Fruit fly (Drosophila melanogaster) whole organism, prepupa: ENCODE data around the gene CG4935.

Experiments
- CG10631 ChIP-seq: fragments of 200-800 bp; sonication (Bioruptor generic); optimal IDR thresholded peaks from 2 replicates; lab custom pipeline; 2016; ENCODE audit warnings: missing biosample characterization, missing genetic modification characterization
- CG10669 ChIP-seq: fragments of 200-800 bp; sonication (Bioruptor generic); optimal IDR thresholded peaks from 3 replicates; lab custom pipeline; 2018; ENCODE audit warnings: missing biosample characterization, mild to moderate bottlenecking, missing genetic modification characterization, moderate library complexity
- CG11294 ChIP-seq: fragments of 200-800 bp; sonication (Bioruptor generic); IDR thresholded peaks from 2 replicates; pipeline ENCODE4 v1.3.6; 2022; ENCODE audit warnings: missing biosample characterization, missing genetic modification characterization
- CG11762 ChIP-seq: fragments of 200-800 bp; sonication (Bioruptor generic); optimal IDR thresholded peaks from 3 replicates; lab custom pipeline; 2016; ENCODE audit warnings: missing biosample characterization, missing genetic modification characterization; ENCODE audit not compliant: insufficient read depth
- CG1621 ChIP-seq: fragments of 200-800 bp; sonication (Bioruptor generic); optimal IDR thresholded peaks from 3 replicates; lab custom pipeline; 2018; ENCODE audit warnings: missing biosample characterization, mild to moderate bottlenecking, missing genetic modification characterization
- CG31627 ChIP-seq: fragments of 200-800 bp; sonication (Bioruptor generic); optimal IDR thresholded peaks from 3 replicates; lab custom pipeline; 2016; ENCODE audit warnings: missing biosample characterization, missing genetic modification characterization
- CG6854 ChIP-seq: fragments of 200-800 bp; sonication (Bioruptor generic); optimal IDR thresholded peaks from 2 replicates; lab custom pipeline; 2017; ENCODE audit warnings: missing biosample characterization, mild to moderate bottlenecking, missing genetic modification characterization
- CG8119 ChIP-seq: fragments of 200-800 bp; sonication (Bioruptor generic); IDR thresholded peaks from 3 replicates; pipeline ENCODE4 v1.3.6; 2022; ENCODE audit warnings: missing biosample characterization, missing genetic modification characterization
- CG9139 ChIP-seq: fragments of 200-800 bp; sonication (Bioruptor generic); optimal IDR thresholded peaks from 3 replicates; lab custom pipeline; 2017; ENCODE audit warnings: missing biosample characterization, mild to moderate bottlenecking, missing genetic modification characterization
- Eip75B ChIP-seq: fragments of 200-800 bp; sonication (Bioruptor generic); optimal IDR thresholded peaks from 3 replicates; lab custom pipeline; 2016; ENCODE audit warnings: missing biosample characterization, missing genetic modification characterization
- Eip78C ChIP-seq: fragments of 200-800 bp; sonication (Bioruptor generic); peaks from one replicate; lab custom pipeline; 2016; ENCODE audit warnings: missing biosample characterization, missing genetic modification characterization
- Ets96B ChIP-seq: fragments of 200-800 bp; optimal IDR thresholded peaks from 2 replicates; lab custom pipeline; 2019; ENCODE audit warnings: missing biosample characterization, mild to moderate bottlenecking, missing genetic modification characterization, moderate library complexity
- Hr39 ChIP-seq: fragments of 200-800 bp; sonication (Bioruptor generic); optimal IDR thresholded peaks from 2 replicates; lab custom pipeline; 2016; ENCODE audit warnings: missing biosample characterization, missing genetic modification characterization
- Hr4 ChIP-seq: fragments of 200-800 bp; sonication (Bioruptor generic); optimal IDR thresholded peaks from 3 replicates; lab custom pipeline; 2016; ENCODE audit warnings: missing biosample characterization, missing genetic modification characterization
- Lpt ChIP-seq: fragments of 200-800 bp; sonication (Bioruptor generic); optimal IDR thresholded peaks from 3 replicates; lab custom pipeline; 2016; ENCODE audit warnings: missing biosample characterization, missing genetic modification characterization
- Met ChIP-seq: fragments of 200-800 bp; sonication (Bioruptor generic); optimal IDR thresholded peaks from 3 replicates; lab custom pipeline; 2016; ENCODE audit warnings: missing biosample characterization, missing genetic modification characterization
- OdsH ChIP-seq: fragments of 200-800 bp; sonication (Bioruptor generic); optimal IDR thresholded peaks from 3 replicates; lab custom pipeline; 2016; ENCODE audit warnings: missing biosample characterization, missing genetic modification characterization
- Smox ChIP-seq: fragments of 200-800 bp; sonication (Bioruptor generic); optimal IDR thresholded peaks from 3 replicates; lab custom pipeline; 2016; ENCODE audit warnings: missing biosample characterization, missing genetic modification characterization
- Sox102F ChIP-seq: fragments of 200-800 bp; sonication (Bioruptor generic); optimal IDR thresholded peaks from 2 replicates; lab custom pipeline; 2016; ENCODE audit warnings: missing biosample characterization, mild to moderate bottlenecking, missing genetic modification characterization
- Sox14 ChIP-seq: fragments of 200-800 bp; sonication (Bioruptor generic); optimal IDR thresholded peaks from 3 replicates; lab custom pipeline; 2016; ENCODE audit warnings: missing biosample characterization, missing genetic modification characterization
- achi ChIP-seq: fragments of 200-800 bp; sonication (Bioruptor generic); optimal IDR thresholded peaks from 3 replicates; lab custom pipeline; 2016; ENCODE audit warnings: missing biosample characterization, missing genetic modification characterization
- cyc ChIP-seq: fragments of 200-800 bp; sonication (Bioruptor generic); optimal IDR thresholded peaks from 3 replicates; lab custom pipeline; 2016; ENCODE audit warnings: missing biosample characterization, missing genetic modification characterization
- dac ChIP-seq: fragments of 200-800 bp; sonication (Bioruptor generic); optimal IDR thresholded peaks from 2 replicates; lab custom pipeline; 2017; ENCODE audit warnings: missing biosample characterization, mild to moderate bottlenecking, missing genetic modification characterization
- dsx ChIP-seq: fragments of 200-800 bp; optimal IDR thresholded peaks from 3 replicates; lab custom pipeline; 2019; ENCODE audit warnings: missing biosample characterization, mild to moderate bottlenecking, missing genetic modification characterization, moderate library complexity; ENCODE audit not compliant: poor library complexity, severe bottlenecking
- esn ChIP-seq: fragments of 200-800 bp; sonication (Bioruptor generic); optimal IDR thresholded peaks from 2 replicates; lab custom pipeline; 2016; ENCODE audit warnings: missing biosample characterization, mild to moderate bottlenecking, missing genetic modification characterization, moderate library complexity
- fd59A ChIP-seq: fragments of 200-800 bp; sonication (Bioruptor generic); optimal IDR thresholded peaks from 2 replicates; lab custom pipeline; 2017; ENCODE audit warnings: missing biosample characterization, mild to moderate bottlenecking, missing genetic modification characterization, missing genetic modification reagents
- fkh ChIP-seq: fragments of 200-800 bp; sonication (Bioruptor generic); optimal IDR thresholded peaks from 3 replicates; lab custom pipeline; 2017; ENCODE audit warnings: missing biosample characterization, mild to moderate bottlenecking, missing genetic modification characterization, moderate library complexity
- lz ChIP-seq: fragments of 200-800 bp; sonication (Bioruptor generic); optimal IDR thresholded peaks from 3 replicates; lab custom pipeline; 2016; ENCODE audit warnings: missing biosample characterization, missing genetic modification characterization
- net ChIP-seq: fragments of 200-800 bp; sonication (Bioruptor generic); optimal IDR thresholded peaks from 3 replicates; lab custom pipeline; 2016; ENCODE audit warnings: missing biosample characterization, missing genetic modification characterization
- pdm3 ChIP-seq: fragments of 200-800 bp; sonication (Bioruptor generic); optimal IDR thresholded peaks from 3 replicates; lab custom pipeline; 2016; ENCODE audit warnings: missing biosample characterization, missing genetic modification characterization
- spab ChIP-seq: fragments of 200-800 bp; sonication (Bioruptor generic); optimal IDR thresholded peaks from 2 replicates; lab custom pipeline; 2017; ENCODE audit warnings: missing biosample characterization, mild to moderate bottlenecking, missing genetic modification characterization, missing genetic modification reagents
- ss ChIP-seq, 2 experiments: fragments of 200-800 bp; sonication (Bioruptor generic); optimal IDR thresholded peaks; 2 replicates in 1 of 2; 3 replicates in 1 of 2; lab custom pipeline; 2017 to 2018; ENCODE audit warnings: mild to moderate bottlenecking in 2 of 2, missing biosample characterization in 2 of 2, missing genetic modification characterization in 2 of 2, moderate library complexity in 1 of 2
- svp ChIP-seq: fragments of 200-800 bp; sonication (Bioruptor generic); peaks from one replicate; lab custom pipeline; 2016; ENCODE audit warnings: missing biosample characterization, missing genetic modification characterization
- topi ChIP-seq: fragments of 200-800 bp; sonication (Bioruptor generic); optimal IDR thresholded peaks from 3 replicates; lab custom pipeline; 2016; ENCODE audit warnings: missing biosample characterization, missing genetic modification characterization

CG4935 gene

DNA sequence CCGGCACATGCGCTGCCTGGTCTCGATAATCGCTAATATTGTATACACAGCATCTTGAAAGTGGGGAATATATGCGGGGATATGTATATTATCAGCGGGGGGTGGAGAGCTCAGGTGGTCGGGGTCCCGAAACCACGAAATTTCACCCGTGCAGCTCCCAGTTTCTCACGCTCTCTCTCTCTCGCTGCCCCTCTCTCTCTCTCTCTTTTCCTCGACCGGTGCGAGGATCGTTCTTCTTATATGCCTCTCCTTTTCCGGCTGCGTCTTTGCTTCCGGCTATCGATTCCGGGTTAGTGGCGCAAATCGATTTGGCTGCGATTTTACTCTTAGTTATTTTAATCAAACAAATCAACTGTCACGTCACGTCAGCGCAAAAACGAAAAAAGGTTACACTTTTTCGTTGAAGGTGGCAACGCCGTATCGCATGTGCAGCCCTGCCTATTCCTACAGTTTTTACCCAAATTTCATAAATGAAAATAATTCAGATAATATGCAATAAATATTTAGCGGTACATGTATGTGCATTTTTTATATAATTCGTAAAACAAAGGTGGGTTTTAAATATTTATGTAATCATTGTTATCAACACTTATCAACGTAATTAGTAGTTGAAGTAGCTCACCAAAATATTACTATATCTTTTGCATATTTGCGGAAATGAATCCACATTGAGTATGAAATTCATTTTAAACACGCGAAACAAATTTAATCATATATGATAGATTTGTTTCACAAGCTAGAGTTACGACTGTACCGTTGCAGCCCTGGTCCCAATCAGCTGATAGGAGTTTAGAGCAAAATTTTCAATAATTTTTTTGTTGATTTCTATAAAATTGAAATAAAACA lies 37.7 kb downstream of the CG4935 start, which contains the start of the genes heix and CG17328 (continued):
- TF ChIP-seq Ets96B (tag; lab: Kevin White, UChicago) (peak; percentile 61), CG10631 (peak; percentile 80), lz (peak; percentile 78), Smox (GFP tag; lab: Kevin White, UChicago) (no peak), Eip75B (GFP tag; lab: Kevin White, UChicago) (peak; percentile 79), pdm3 (GFP tag; lab: Kevin White, UChicago) (no peak), CG11294 (GFP tag; lab: Robert Waterston, UW) (no peak), spab (GFP tag; lab: Kevin White, UChicago) (no peak), achi (GFP tag; lab: Kevin White, UChicago) (peak; percentile 83), CG10669 (GFP tag; lab: Kevin White, UChicago) (no peak), net (GFP tag; lab: Kevin White, UChicago) (no peak), svp (GFP tag; lab: Kevin White, UChicago) (peak; percentile 92), Sox102F (GFP tag; lab: Kevin White, UChicago) (no peak), CG1621 (tag; lab: Kevin White, UChicago) (peak; percentile 66), esn (peak; percentile 84), dsx (GFP tag; lab: Kevin White, UChicago) (no peak), OdsH (GFP tag; lab: Kevin White, UChicago) (peak; percentile 77), CG8119 (no peak), Hr39 (GFP tag; lab: Kevin White, UChicago) (no peak), dac (GFP tag; lab: Kevin White, UChicago) (peak; percentile 42), CG9139 (GFP tag; lab: Kevin White, UChicago) (no peak), fd59A (GFP tag; lab: Kevin White, UChicago) (peak; percentile 44), fkh (GFP tag; lab: Kevin White, UChicago) (peak; percentile 69), ss (GFP tag; optimal IDR thresholded peaks at IDR 0.05; lab: Kevin White, UChicago) (no peak), CG31627 (GFP tag; lab: Kevin White, UChicago) (peak; percentile 81), Hr4 (GFP tag; lab: Kevin White, UChicago) (peak; percentile 86), cyc (GFP tag; lab: Kevin White, UChicago) (peak; percentile 76), Met (GFP tag; lab: Kevin White, UChicago) (peak; percentile 77), Lpt (GFP tag; lab: Kevin White, UChicago) (no peak), CG6854 (GFP tag; lab: Kevin White, UChicago) (peak; percentile 61), Eip78C (GFP tag; lab: Kevin White, UChicago) (peak; percentile 91)

DNA sequence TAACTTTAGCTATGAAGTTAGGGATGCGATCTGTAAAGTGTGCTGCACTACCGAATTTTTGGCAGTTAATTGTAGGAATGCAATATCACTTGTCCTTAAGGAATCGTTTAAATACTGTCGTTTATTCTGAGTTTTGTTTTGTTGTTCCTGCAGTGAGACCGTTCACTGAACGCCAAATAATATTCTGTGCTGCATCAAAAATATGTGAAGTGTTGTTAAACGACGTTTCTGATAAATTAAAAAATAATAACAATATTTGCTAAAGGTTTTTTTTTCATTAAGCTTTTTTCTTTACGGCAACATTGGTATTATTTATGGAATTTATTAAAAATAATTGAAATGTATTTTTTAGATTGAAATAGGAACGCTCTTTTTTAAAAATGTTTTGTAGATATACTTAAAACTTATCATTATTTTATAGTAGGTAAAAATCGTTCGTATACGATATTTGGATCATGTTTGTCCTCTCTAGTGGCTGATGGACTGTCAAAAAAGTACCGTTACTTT lies 40.9 kb downstream of the CG4935 start, which contains the start of gene GMF:
TSS of gene GMF (minus strand) at position 182 of the 507 bp plus-strand sequence.
- TF ChIP-seq fkh (GFP tag; lab: Kevin White, UChicago) = peak; percentile 38
- peak; percentile 37 for TF ChIP-seq topi (GFP tag; lab: Kevin White, UChicago)
- TF ChIP-seq CG11762 (GFP tag; lab: Kevin White, UChicago) = no peak
- TF ChIP-seq cyc (GFP tag; lab: Kevin White, UChicago) = peak; percentile 22
- TF ChIP-seq esn = peak; percentile 55
- peak; percentile 41 for TF ChIP-seq Sox14
- peak; percentile 61 for TF ChIP-seq Eip78C (GFP tag; lab: Kevin White, UChicago)
- peak; percentile 49 for TF ChIP-seq lz
- TF ChIP-seq ss (GFP tag; optimal IDR thresholded peaks at IDR 0.05; lab: Kevin White, UChicago) = no peak
- TF ChIP-seq CG10631 = peak; percentile 38
